Fruit fly (Drosophila melanogaster) whole organism, adult: ENCODE measurements around the gene CG7246.

Experiments
- CG11617 ChIP-seq: fragments of 200-800 bp; sonication (Bioruptor generic); optimal IDR thresholded peaks from 2 replicates; lab custom pipeline; 2017; ENCODE audit warnings: mild to moderate bottlenecking, missing biosample characterization, missing genetic modification reagents, missing genetic modification characterization
- CG12768 ChIP-seq: fragments of 200-800 bp; sonication (Bioruptor generic); optimal IDR thresholded peaks from 2 replicates; lab custom pipeline; 2017; ENCODE audit warnings: missing biosample characterization, missing genetic modification characterization, mild to moderate bottlenecking, moderate library complexity, missing genetic modification reagents
- CG7101 ChIP-seq: fragments of 200-800 bp; sonication (Bioruptor generic); optimal IDR thresholded peaks from 2 replicates; lab custom pipeline; 2018; ENCODE audit warnings: missing biosample characterization, mild to moderate bottlenecking, missing genetic modification characterization, moderate library complexity
- Hr96 ChIP-seq: fragments of 200-800 bp; sonication (Bioruptor generic); optimal IDR thresholded peaks from 2 replicates; lab custom pipeline; 2016; ENCODE audit warnings: missing biosample characterization, missing genetic modification characterization
- bab1 ChIP-seq: fragments of 200-800 bp; sonication (Bioruptor generic); optimal IDR thresholded peaks from 3 replicates; lab custom pipeline; 2019; ENCODE audit warnings: missing biosample characterization, mild to moderate bottlenecking, missing genetic modification characterization, moderate library complexity
- kay ChIP-seq: fragments of 200-800 bp; sonication (Bioruptor generic); peaks from one replicate; lab custom pipeline; 2016; ENCODE audit warnings: missing biosample characterization, missing genetic modification characterization, borderline replicate concordance
- toe ChIP-seq: fragments of 200-800 bp; sonication (Bioruptor generic); optimal IDR thresholded peaks from 2 replicates; lab custom pipeline; 2016; ENCODE audit warnings: missing biosample characterization, missing genetic modification characterization

dm6 chrX:9093912-9094311 is 13.1 kb upstream of the CG7246 start:
- TF ChIP-seq Hr96 (GFP tag; lab: Kevin White, UChicago) (no peak), toe (GFP tag; lab: Kevin White, UChicago) (no peak), CG12768 (GFP tag; lab: Kevin White, UChicago) (no peak), kay (GFP tag; lab: Kevin White, UChicago) (no peak), bab1 (GFP tag; lab: Kevin White, UChicago) (no peak), CG7101 (tag; lab: Kevin White, UChicago) (no peak), CG11617 (GFP tag; lab: Kevin White, UChicago) (no peak)
